Fruit fly (Drosophila melanogaster): Measurements from ENCODE around the gene CG14384.

DNA sequence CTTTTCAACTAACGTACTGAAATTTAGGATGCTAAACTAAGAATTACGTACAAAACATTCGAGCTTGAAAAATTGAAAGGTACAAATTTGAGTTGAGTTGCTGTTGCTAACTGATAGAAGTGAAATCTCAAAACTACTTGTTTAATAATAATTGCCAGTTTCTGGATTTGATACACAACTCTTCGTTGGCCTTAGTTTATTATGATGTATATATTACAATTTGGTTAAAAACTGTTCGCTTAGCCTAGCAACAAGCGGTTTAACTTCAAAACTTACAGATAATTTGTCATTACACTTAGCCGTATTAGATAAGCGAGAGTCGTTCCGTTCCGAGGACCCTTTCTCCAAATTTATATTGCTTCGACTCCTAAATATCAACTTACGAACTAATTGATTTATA is at the start of gene CG14384, which contains the start of gene grsm:
- TF ChIP-seq usp (GFP tag; optimal IDR thresholded peaks at IDR 0.05) (no peak), EcR (GFP tag; optimal IDR thresholded peaks at IDR 0.05) (no peak), CG8478 (optimal IDR thresholded peaks at IDR 0.05) (no peak), pan (optimal IDR thresholded peaks at IDR 0.05) (no peak), psq (optimal IDR thresholded peaks at IDR 0.05) (no peak)

Measured in whole organism.